Worm (Caenorhabditis elegans): Measurements from ENCODE around the gene F57F4.2.

ce11 chrV:6353182-6353780 is 36.3 kb downstream of the F57F4.2 start:
- TF ChIP-seq tab-1 (GFP tag; IDR thresholded peaks at IDR 0.05) (no peak), T22C8.4 (GFP tag; IDR thresholded peaks at IDR 0.05) (no peak), med-1 (GFP tag; optimal IDR thresholded peaks at IDR 0.05; ENCODE audit: insufficient read depth) (no peak), klf-2 (GFP tag; conservative IDR thresholded peaks at IDR 0.05) (no peak), ztf-23 (GFP tag; IDR thresholded peaks at IDR 0.05) (no peak), flt-1 (GFP tag; IDR thresholded peaks at IDR 0.05) (no peak)
